Fruit fly (Drosophila melanogaster) whole organism, embryonic: ENCODE results near the gene CG9316.

Experiments
- ATbp ChIP-seq: fragments of 200-800 bp; sonication (Bioruptor generic); optimal IDR thresholded peaks from 2 replicates; lab custom pipeline; 2017; ENCODE audit warnings: missing biosample characterization, mild to moderate bottlenecking, missing genetic modification characterization, missing genetic modification reagents
- CG10147 ChIP-seq: fragments of 200-800 bp; sonication (Bioruptor generic); optimal IDR thresholded peaks from 2 replicates; lab custom pipeline; 2019; ENCODE audit warnings: missing biosample characterization, mild to moderate bottlenecking, missing genetic modification characterization, moderate library complexity
- CG10209 ChIP-seq: fragments of 200-800 bp; sonication (Bioruptor generic); optimal IDR thresholded peaks from 3 replicates; lab custom pipeline; 2017; ENCODE audit warnings: missing biosample characterization, mild to moderate bottlenecking, missing genetic modification characterization, missing genetic modification reagents
- CG1024 ChIP-seq: fragments of 200-800 bp; sonication (Bioruptor generic); IDR thresholded peaks from 2 replicates; pipeline ENCODE4 v1.3.6; 2022; ENCODE audit warnings: missing biosample characterization, missing genetic modification characterization
- CG10366 ChIP-seq: fragments of 200-800 bp; sonication (Bioruptor generic); IDR thresholded peaks from 2 replicates; pipeline ENCODE4 v1.3.6; 2022; ENCODE audit warnings: missing biosample characterization, missing genetic modification characterization
- CG11723 ChIP-seq: fragments of 200-800 bp; sonication (Bioruptor generic); optimal IDR thresholded peaks from 2 replicates; lab custom pipeline; 2017; ENCODE audit warnings: missing biosample characterization, mild to moderate bottlenecking, missing genetic modification characterization
- CG13296 ChIP-seq: fragments of 200-800 bp; sonication (Bioruptor generic); optimal IDR thresholded peaks from 3 replicates; lab custom pipeline; 2018; ENCODE audit warnings: missing biosample characterization, mild to moderate bottlenecking, missing genetic modification characterization
- CG13894 ChIP-seq: fragments of 200-800 bp; sonication (Bioruptor generic); optimal IDR thresholded peaks from 3 replicates; lab custom pipeline; 2018; ENCODE audit warnings: missing biosample characterization, mild to moderate bottlenecking, missing genetic modification characterization, moderate library complexity
- CG14667 ChIP-seq: fragments of 200-800 bp; sonication (Bioruptor generic); IDR thresholded peaks from 2 replicates; pipeline ENCODE4 v1.3.6; 2022; ENCODE audit warnings: missing biosample characterization, missing genetic modification characterization
- CG1529 ChIP-seq: fragments of 200-800 bp; sonication (Bioruptor generic); optimal IDR thresholded peaks from 3 replicates; lab custom pipeline; 2018; ENCODE audit warnings: missing biosample characterization, missing genetic modification characterization
- CG15514 ChIP-seq: fragments of 200-800 bp; sonication (Bioruptor generic); optimal IDR thresholded peaks from 3 replicates; lab custom pipeline; 2017; ENCODE audit warnings: missing biosample characterization, missing genetic modification characterization, mild to moderate bottlenecking, moderate library complexity, missing genetic modification reagents
- CG1603 ChIP-seq: fragments of 200-800 bp; sonication (Bioruptor generic); optimal IDR thresholded peaks from 2 replicates; lab custom pipeline; 2019; ENCODE audit warnings: missing biosample characterization, mild to moderate bottlenecking, missing genetic modification characterization, moderate library complexity
- CG17328 ChIP-seq: fragments of 200-800 bp; sonication (Bioruptor generic); IDR thresholded peaks from 2 replicates; pipeline ENCODE4 v1.3.6; 2022; ENCODE audit warnings: missing biosample characterization, missing genetic modification characterization
- CG17912 ChIP-seq: fragments of 200-800 bp; sonication (Bioruptor generic); optimal IDR thresholded peaks from 2 replicates; lab custom pipeline; 2018; ENCODE audit warnings: missing biosample characterization, mild to moderate bottlenecking, missing genetic modification characterization
- CG2120 ChIP-seq: fragments of 200-800 bp; sonication (Bioruptor generic); optimal IDR thresholded peaks from 3 replicates; lab custom pipeline; 2016; ENCODE audit warnings: missing biosample characterization, missing genetic modification characterization
- CG2199 ChIP-seq: fragments of 200-800 bp; sonication (Bioruptor generic); IDR thresholded peaks from 3 replicates; pipeline ENCODE4 v1.3.6; 2022; ENCODE audit warnings: missing biosample characterization, missing genetic modification characterization
- CG3407 ChIP-seq: fragments of 200-800 bp; sonication (Bioruptor generic); optimal IDR thresholded peaks from 2 replicates; lab custom pipeline; 2018; ENCODE audit warnings: missing biosample characterization, mild to moderate bottlenecking, missing genetic modification characterization
- CG3726 ChIP-seq: fragments of 200-800 bp; sonication (Bioruptor generic); IDR thresholded peaks from 3 replicates; pipeline ENCODE4, ENCODE4 v1.3.6; 2022; ENCODE audit warnings: missing biosample characterization, missing genetic modification characterization
- CG42726 ChIP-seq: fragments of 200-800 bp; sonication (Bioruptor generic); IDR thresholded peaks from 2 replicates; pipeline ENCODE4 v1.3.6; 2022; ENCODE audit warnings: missing biosample characterization, missing genetic modification characterization; ENCODE audit not compliant: partially characterized antibody
- CG6813 ChIP-seq: fragments of 200-800 bp; sonication (Bioruptor generic); optimal IDR thresholded peaks from 2 replicates; lab custom pipeline; 2017; ENCODE audit warnings: missing biosample characterization, missing genetic modification characterization, mild to moderate bottlenecking, moderate library complexity, missing genetic modification reagents
- CG7987 ChIP-seq: fragments of 200-800 bp; sonication (Bioruptor generic); optimal IDR thresholded peaks from 2 replicates; lab custom pipeline; 2018; ENCODE audit warnings: missing biosample characterization, mild to moderate bottlenecking, missing genetic modification characterization, moderate library complexity
- CG8388 ChIP-seq: fragments of 200-800 bp; sonication (Bioruptor generic); optimal IDR thresholded peaks from 2 replicates; lab custom pipeline; 2019; ENCODE audit warnings: missing biosample characterization, mild to moderate bottlenecking, missing genetic modification characterization, moderate library complexity
- CG8924 ChIP-seq: fragments of 200-800 bp; optimal IDR thresholded peaks from 3 replicates; lab custom pipeline; 2019; ENCODE audit warnings: missing biosample characterization, mild to moderate bottlenecking, missing genetic modification characterization, moderate library complexity
- CG9932 ChIP-seq: fragments of 200-800 bp; sonication (Bioruptor generic); IDR thresholded peaks from 2 replicates; pipeline ENCODE4 v1.3.6; 2022; ENCODE audit warnings: missing biosample characterization, missing genetic modification characterization
- CTCF ChIP-seq: fragments of 200-800 bp; sonication (Bioruptor generic); optimal IDR thresholded peaks from 2 replicates; lab custom pipeline; 2017; ENCODE audit warnings: missing biosample characterization, mild to moderate bottlenecking, missing genetic modification characterization, moderate library complexity
- Doc3 ChIP-seq: fragments of 200-800 bp; sonication (Bioruptor generic); IDR thresholded peaks from 3 replicates; pipeline ENCODE4 v1.3.6; 2022; ENCODE audit warnings: missing biosample characterization, missing genetic modification characterization; ENCODE audit not compliant: partially characterized antibody
- E2f1 ChIP-seq: fragments of 200-800 bp; sonication (Bioruptor generic); IDR thresholded peaks from 2 replicates; pipeline ENCODE4 v1.3.6; 2022; ENCODE audit warnings: missing biosample characterization, missing genetic modification characterization
- Ets65A ChIP-seq: fragments of 200-800 bp; sonication (Bioruptor generic); peaks from one replicate; lab custom pipeline; 2016; ENCODE audit warnings: missing biosample characterization, missing genetic modification characterization
- Fer2 ChIP-seq: fragments of 200-800 bp; sonication (Bioruptor generic); optimal IDR thresholded peaks from 2 replicates; lab custom pipeline; 2018; ENCODE audit warnings: missing biosample characterization, mild to moderate bottlenecking, missing genetic modification characterization, moderate library complexity
- HHEX ChIP-seq: fragments of 200-800 bp; sonication (Bioruptor generic); optimal IDR thresholded peaks from 3 replicates; lab custom pipeline; 2017; ENCODE audit warnings: missing biosample characterization, mild to moderate bottlenecking, missing genetic modification characterization, missing genetic modification reagents
- Med ChIP-seq: fragments of 200-800 bp; sonication (Bioruptor generic); peaks from one replicate; lab custom pipeline; 2016; ENCODE audit warnings: missing biosample characterization, missing genetic modification characterization, mild to moderate bottlenecking, inconsistent platforms, moderate library complexity
- NfI ChIP-seq: fragments of 200-800 bp; sonication (Bioruptor generic); optimal IDR thresholded peaks from 3 replicates; lab custom pipeline; 2018; ENCODE audit warnings: missing biosample characterization, mild to moderate bottlenecking, missing genetic modification characterization, moderate library complexity
- Sox100B ChIP-seq: fragments of 200-800 bp; sonication (Bioruptor generic); optimal IDR thresholded peaks from 3 replicates; lab custom pipeline; 2018; ENCODE audit warnings: missing biosample characterization, mild to moderate bottlenecking, missing genetic modification characterization
- Sox102F ChIP-seq: fragments of 200-800 bp; sonication (Bioruptor generic); optimal IDR thresholded peaks from 2 replicates; lab custom pipeline; 2018; ENCODE audit warnings: missing biosample characterization, mild to moderate bottlenecking, missing genetic modification characterization, moderate library complexity
- Xbp1 ChIP-seq: fragments of 200-800 bp; sonication (Bioruptor generic); optimal IDR thresholded peaks from 3 replicates; lab custom pipeline; 2016; ENCODE audit warnings: missing biosample characterization, mild to moderate bottlenecking, missing genetic modification characterization
- YL-1 ChIP-seq: fragments of 200-800 bp; sonication (Bioruptor generic); optimal IDR thresholded peaks from 3 replicates; lab custom pipeline; 2017; ENCODE audit warnings: missing biosample characterization, mild to moderate bottlenecking, missing genetic modification characterization
- caup ChIP-seq: fragments of 200-800 bp; sonication (Bioruptor generic); optimal IDR thresholded peaks from 3 replicates; lab custom pipeline; 2017; ENCODE audit warnings: missing biosample characterization, mild to moderate bottlenecking, missing genetic modification characterization, moderate library complexity; ENCODE audit not compliant: severe bottlenecking
- croc ChIP-seq: fragments of 200-800 bp; sonication (Bioruptor generic); conservative IDR thresholded peaks from 3 replicates; pipeline ENCODE4 v1.3.6; 2022; ENCODE audit warnings: missing biosample characterization, missing genetic modification characterization
- fd102C ChIP-seq: fragments of 200-800 bp; sonication (Bioruptor generic); optimal IDR thresholded peaks from 2 replicates; lab custom pipeline; 2018; ENCODE audit warnings: missing biosample characterization, mild to moderate bottlenecking, missing genetic modification characterization, moderate library complexity
- her ChIP-seq: fragments of 200-800 bp; sonication (Bioruptor generic); optimal IDR thresholded peaks from 2 replicates; lab custom pipeline; 2016; ENCODE audit warnings: missing biosample characterization, missing genetic modification characterization
- ken ChIP-seq: fragments of 200-800 bp; sonication (Bioruptor generic); IDR thresholded peaks from 3 replicates; pipeline ENCODE4 v1.3.6; 2022; ENCODE audit warnings: missing biosample characterization, missing genetic modification characterization
- kni ChIP-seq: fragments of 200-800 bp; sonication (Bioruptor generic); optimal IDR thresholded peaks from 3 replicates; lab custom pipeline; 2017; ENCODE audit warnings: mild to moderate bottlenecking, missing biosample characterization, missing genetic modification reagents, missing genetic modification characterization
- repo ChIP-seq: fragments of 200-800 bp; sonication (Bioruptor generic); optimal IDR thresholded peaks from 2 replicates; lab custom pipeline; 2016; ENCODE audit warnings: missing biosample characterization, missing genetic modification characterization
- rib ChIP-seq: fragments of 200-800 bp; sonication (Bioruptor generic); IDR thresholded peaks from 2 replicates; pipeline ENCODE4 v1.3.6; 2022; ENCODE audit warnings: missing biosample characterization, missing genetic modification characterization
- sim ChIP-seq: fragments of 200-800 bp; sonication (Bioruptor generic); IDR thresholded peaks from 2 replicates; pipeline ENCODE4 v1.3.6; 2022; ENCODE audit warnings: missing biosample characterization, missing genetic modification characterization
- slbo ChIP-seq: fragments of 200-800 bp; sonication (Bioruptor generic); IDR thresholded peaks from 2 replicates; pipeline ENCODE4 v1.3.6; 2022; ENCODE audit warnings: missing biosample characterization, missing genetic modification characterization
- tap ChIP-seq: fragments of 200-800 bp; optimal IDR thresholded peaks from 3 replicates; lab custom pipeline; 2019; ENCODE audit warnings: missing biosample characterization, mild to moderate bottlenecking, missing genetic modification characterization, moderate library complexity
- trh ChIP-seq: fragments of 200-800 bp; sonication (Bioruptor generic); optimal IDR thresholded peaks from 2 replicates; lab custom pipeline; 2016; ENCODE audit warnings: missing biosample characterization, missing genetic modification characterization
- zf30C ChIP-seq: fragments of 200-800 bp; sonication (Bioruptor generic); optimal IDR thresholded peaks from 3 replicates; lab custom pipeline; 2018; ENCODE audit warnings: missing biosample characterization, mild to moderate bottlenecking, missing genetic modification characterization

Gene CG9316

DNA sequence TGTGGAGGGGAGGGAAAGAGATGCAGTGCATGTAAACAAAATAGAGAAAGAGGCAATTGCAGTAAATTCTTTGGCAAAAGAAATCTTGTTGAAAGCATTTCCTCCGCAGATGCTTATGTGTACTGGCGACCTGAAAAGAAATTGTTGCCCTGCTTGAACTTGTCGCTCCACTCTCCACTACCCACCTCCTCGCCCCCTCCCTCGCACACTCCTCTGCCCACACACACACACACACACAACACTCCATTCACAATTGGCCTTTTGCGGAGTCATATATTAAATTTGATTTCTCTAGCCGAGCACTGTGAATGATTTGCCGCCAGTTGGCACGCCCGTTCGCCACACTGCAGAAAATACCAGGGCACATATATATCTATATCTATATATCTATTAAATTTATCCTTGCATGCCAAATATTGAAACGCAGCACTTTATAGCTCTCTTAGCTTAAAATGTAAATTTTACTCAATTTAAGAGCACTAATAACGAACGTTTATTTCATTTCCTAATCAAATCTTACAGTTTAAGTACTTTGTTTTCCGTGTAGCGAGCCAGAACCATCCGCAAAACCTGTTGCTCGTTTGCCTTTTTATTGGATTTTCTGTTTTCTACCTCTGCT lies 32.6 kb upstream of the CG9316 start (continued):
- TF ChIP-seq CG13894 (tag; lab: Kevin White, UChicago) (peak; percentile 71), CG7987 (GFP tag; lab: Kevin White, UChicago) (peak; percentile 19), CG1603 (tag; lab: Kevin White, UChicago) (peak; percentile 33), CG2199 (no peak), CG8388 (peak; percentile 44), HHEX (GFP tag; lab: Kevin White, UChicago) (peak; percentile 67), CG9932 (GFP tag; lab: Robert Waterston, UW) (peak; percentile 85), CG14667 (GFP tag; lab: Robert Waterston, UW) (peak; percentile 38; the same call in 1 of the 2 replicates), CG3407 (peak; percentile 22), ken (GFP tag; lab: Robert Waterston, UW) (peak; percentile 49; the same call in 1 of the 3 replicates), trh (no peak), CG8924 (tag; lab: Kevin White, UChicago) (peak; percentile 48), CG3726 (GFP tag; lab: Robert Waterston, UW) (0 out of 3 replicates have a peak, but pooled peaks have one; percentile 47), her (GFP tag; lab: Kevin White, UChicago) (peak; percentile 15), Fer2 (tag; lab: Kevin White, UChicago) (peak; percentile 36), CG10147 (peak; percentile 43), zf30C (GFP tag; lab: Kevin White, UChicago) (peak; percentile 67), CG15514 (peak; percentile 80), CG10209 (peak; percentile 62), CG2120 (GFP tag; lab: Kevin White, UChicago) (peak; percentile 83), CG1529 (GFP tag; lab: Kevin White, UChicago) (no peak), Sox100B (peak; percentile 50), Ets65A (GFP tag; lab: Kevin White, UChicago) (peak; percentile 70), slbo (GFP tag; lab: Robert Waterston, UW) (peak; percentile 88), Sox102F (GFP tag; lab: Kevin White, UChicago) (peak; percentile 55), tap (tag; lab: Kevin White, UChicago) (peak; percentile 39), repo (GFP tag; lab: Kevin White, UChicago) (peak; percentile 20), Doc3 (no peak), croc (GFP tag; lab: Robert Waterston, UW) (peak; percentile 24; the same call in 1 of the 3 replicates), kni (no peak), CG13296 (GFP tag; lab: Kevin White, UChicago) (peak; percentile 78), Xbp1 (GFP tag; lab: Kevin White, UChicago) (peak; percentile 45), CTCF (no peak), CG11723 (GFP tag; lab: Kevin White, UChicago) (no peak), CG42726 (GFP tag; lab: Robert Waterston, UW) (no peak), CG6813 (peak; percentile 74), NfI (GFP tag; lab: Kevin White, UChicago) (peak; percentile 67), YL-1 (GFP tag; lab: Kevin White, UChicago) (no peak), fd102C (GFP tag; lab: Kevin White, UChicago) (no peak), rib (GFP tag; lab: Robert Waterston, UW) (peak; percentile 66; the same call in 1 of the 2 replicates), CG10366 (peak; percentile 59; the same call in 1 of the 2 replicates), CG17912 (no peak), caup (GFP tag; lab: Kevin White, UChicago) (peak; percentile 71), ATbp (peak; percentile 43), sim (GFP tag; lab: Robert Waterston, UW) (no peak), E2f1 (peak; percentile 64), CG1024 (GFP tag; lab: Robert Waterston, UW) (peak; percentile 44; the same call in 1 of the 2 replicates), CG17328 (GFP tag; lab: Robert Waterston, UW) (peak; percentile 6; the same call in 1 of the 2 replicates), Med (GFP tag; lab: Kevin White, UChicago) (peak; percentile 95)
